Worm (Caenorhabditis elegans): ENCODE measurements around the gene C24G6.8.

Gene C24G6.8

DNA sequence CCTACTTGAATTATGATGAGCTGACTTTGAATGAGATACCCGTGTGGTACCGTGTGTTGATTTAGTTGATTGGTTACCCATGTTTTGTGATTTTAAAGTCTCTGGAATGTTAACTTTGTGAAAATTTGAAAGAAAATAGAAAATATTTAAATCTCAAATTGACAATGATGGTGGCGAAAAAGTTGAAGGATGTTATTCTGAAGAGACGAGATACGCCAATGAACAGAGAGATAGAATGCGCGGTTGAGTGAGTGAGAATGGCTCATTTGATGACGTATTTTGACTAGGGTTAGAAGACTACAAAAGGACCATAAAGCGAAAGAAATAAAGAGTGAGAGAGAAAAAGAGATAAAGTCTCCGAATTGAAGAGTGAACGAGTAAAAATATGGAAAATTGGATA, 34.8 kb upstream of the C24G6.8 start, which contains the start of gene glb-6:
Gene glb-6 (minus strand): TSS at position 101 of the 400 bp plus-strand sequence.
- TF ChIP-seq egl-27 (tag; optimal IDR thresholded peaks at IDR 0.05) (no peak), mml-1 (tag; optimal IDR thresholded peaks at IDR 0.05) (no peak), R02D3.7 (tag; optimal IDR thresholded peaks at IDR 0.05) (no peak), elt-2 (tag; optimal IDR thresholded peaks at IDR 0.05) (no peak), lin-39 (tag; optimal IDR thresholded peaks at IDR 0.05) (no peak), fos-1 (tag; optimal IDR thresholded peaks at IDR 0.05) (no peak), mdl-1 (tag; optimal IDR thresholded peaks at IDR 0.05) (no peak), nhr-237 (tag; optimal IDR thresholded peaks at IDR 0.05) (no peak), hmg-11 (tag; optimal IDR thresholded peaks at IDR 0.05) (no peak)

ce11 chrV:5567119-5567518, 31.4 kb upstream of the C24G6.8 start, which contains the start of gene C18C4.7:
Gene C18C4.7, minus strand, starts transcription at chrV:5567219.
- TF ChIP-seq nhr-43 (tag; optimal IDR thresholded peaks at IDR 0.05; ENCODE audit: poor library complexity, severe bottlenecking): no peak
- no peak for TF ChIP-seq nhr-77 (tag; optimal IDR thresholded peaks at IDR 0.05)
- no peak for TF ChIP-seq ama-1 (optimal IDR thresholded peaks at IDR 0.05)
- no peak for TF ChIP-seq R02D3.7 (tag; optimal IDR thresholded peaks at IDR 0.05)
- TF ChIP-seq aly-2 (tag; optimal IDR thresholded peaks at IDR 0.05): no peak
- no peak for TF ChIP-seq unc-62 (GFP tag; optimal IDR thresholded peaks at IDR 0.05)
- TF ChIP-seq ceh-16 (tag; optimal IDR thresholded peaks at IDR 0.05): no peak
- no peak for TF ChIP-seq nhr-11 (tag; optimal IDR thresholded peaks at IDR 0.05)
- TF ChIP-seq lin-15B (tag; optimal IDR thresholded peaks at IDR 0.05): no peak
- no peak for TF ChIP-seq fos-1 (tag; optimal IDR thresholded peaks at IDR 0.05)
- TF ChIP-seq egl-27 (tag; optimal IDR thresholded peaks at IDR 0.05): no peak
- no peak for TF ChIP-seq sea-2 (GFP tag; optimal IDR thresholded peaks at IDR 0.05)
- no peak for TF ChIP-seq nhr-237 (tag; optimal IDR thresholded peaks at IDR 0.05)

DNA sequence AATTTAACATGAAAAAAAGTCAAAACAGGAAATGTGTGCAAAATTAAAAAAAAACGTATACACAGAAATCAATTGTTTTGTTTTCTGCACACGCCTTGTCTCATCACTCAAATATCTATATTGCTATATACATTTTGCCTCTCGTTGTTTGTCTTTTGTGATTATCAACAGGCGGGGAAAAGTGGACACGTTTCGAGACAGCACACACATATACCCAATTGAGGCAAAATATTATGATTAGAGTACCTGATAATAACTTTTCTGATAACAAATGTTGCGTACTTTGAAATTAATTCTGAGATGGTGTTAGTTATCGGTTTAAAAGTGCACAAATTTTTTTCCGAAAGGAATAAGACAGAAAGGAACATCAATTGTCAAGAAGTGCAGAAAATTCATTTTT, 24.2 kb upstream of the C24G6.8 start:
- TF ChIP-seq ceh-28 (tag; optimal IDR thresholded peaks at IDR 0.05) (no peak), fkh-2 (tag; optimal IDR thresholded peaks at IDR 0.05) (no peak), pqm-1 (tag; optimal IDR thresholded peaks at IDR 0.05) (peak; percentile 94), nhr-11 (tag; optimal IDR thresholded peaks at IDR 0.05) (no peak), pha-4 (tag; optimal IDR thresholded peaks at IDR 0.05) (peak; percentile 50), elt-2 (tag; optimal IDR thresholded peaks at IDR 0.05) (peak; percentile 95), jun-1 (tag; optimal IDR thresholded peaks at IDR 0.05) (peak; percentile 4), unc-39 (tag; optimal IDR thresholded peaks at IDR 0.05) (no peak), lsy-12 (tag; optimal IDR thresholded peaks at IDR 0.05) (no peak)

- no peak for TF ChIP-seq nhr-237 (tag; optimal IDR thresholded peaks at IDR 0.05)
- peak; percentile 24 for TF ChIP-seq elt-2 (tag; optimal IDR thresholded peaks at IDR 0.05)
- TF ChIP-seq fkh-10 (GFP tag; optimal IDR thresholded peaks at IDR 0.05): no peak
These were observed 22.9 kb upstream of the C24G6.8 start, which contains the start of gene glb-5 for ce11 chrV:5558590-5558989. Gene glb-5, plus strand, starts transcription at chrV:5558890.

DNA sequence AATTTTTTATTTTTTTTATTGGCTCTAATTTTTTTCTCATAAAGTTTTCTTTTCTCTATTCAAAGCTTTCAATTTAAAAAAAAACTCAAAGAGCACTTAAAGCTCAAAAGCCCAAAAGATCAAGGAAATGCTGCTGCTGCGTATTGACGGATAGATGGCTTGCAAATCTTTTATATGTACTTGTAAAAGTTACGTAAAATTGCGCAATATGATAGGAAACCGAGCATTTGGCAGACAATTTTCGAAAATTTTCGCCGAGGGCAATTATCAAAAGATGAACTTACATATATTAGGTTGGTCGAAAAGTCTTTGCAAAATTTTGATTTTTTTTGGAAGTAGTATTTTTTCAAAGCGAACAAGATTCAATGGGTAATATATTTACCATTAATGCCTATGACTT, 12.8 kb upstream of the C24G6.8 start:
- TF ChIP-seq elt-1 (tag; optimal IDR thresholded peaks at IDR 0.05) (no peak), nhr-11 (tag; optimal IDR thresholded peaks at IDR 0.05) (no peak), aly-2 (tag; optimal IDR thresholded peaks at IDR 0.05) (no peak), ama-1 (optimal IDR thresholded peaks at IDR 0.05) (no peak)

DNA sequence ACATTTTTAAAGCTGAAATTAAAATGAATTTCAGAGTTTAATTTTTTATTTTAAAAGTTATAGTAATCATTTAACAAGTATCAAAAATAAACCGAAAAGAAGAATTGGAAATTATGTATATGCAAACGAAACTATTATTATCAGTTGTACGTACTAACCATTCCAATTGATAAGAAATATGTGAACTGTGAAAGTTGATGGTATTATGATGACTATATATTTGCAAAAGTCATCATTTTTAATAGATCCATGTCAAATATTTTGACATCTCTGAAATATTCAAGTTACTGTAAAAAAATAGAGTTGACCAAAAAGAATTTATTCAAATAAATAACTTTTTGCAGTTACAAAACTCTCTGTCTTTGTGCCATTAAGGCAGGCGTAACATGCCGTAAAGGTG, 12.4 kb upstream of the C24G6.8 start, which contains the start of gene ugt-48:
Gene ugt-48 (minus strand): TSS at position 12 of the 400 bp plus-strand sequence.
- no peak for TF ChIP-seq R02D3.7 (tag; optimal IDR thresholded peaks at IDR 0.05)
- TF ChIP-seq ceh-28 (tag; optimal IDR thresholded peaks at IDR 0.05): no peak
- TF ChIP-seq sea-2 (GFP tag; optimal IDR thresholded peaks at IDR 0.05): no peak
- TF ChIP-seq lsy-12 (tag; optimal IDR thresholded peaks at IDR 0.05): no peak
- no peak for TF ChIP-seq snpc-4 (tag; optimal IDR thresholded peaks at IDR 0.05)
- peak; percentile 21 for TF ChIP-seq pqm-1 (tag; optimal IDR thresholded peaks at IDR 0.05)
- TF ChIP-seq ztf-11 (tag; optimal IDR thresholded peaks at IDR 0.05): no peak
- no peak for TF ChIP-seq ama-1 (optimal IDR thresholded peaks at IDR 0.05)
- no peak for TF ChIP-seq ceh-9 (tag; optimal IDR thresholded peaks at IDR 0.05)
- TF ChIP-seq nhr-12 (tag; optimal IDR thresholded peaks at IDR 0.05): no peak
- peak; percentile 33 for TF ChIP-seq elt-2 (tag; optimal IDR thresholded peaks at IDR 0.05)
